Worm (Caenorhabditis elegans) whole organism, midembryonic: ENCODE data around the gene F35E12.10.
A peak's percentile ranks its signal among the peaks of the same experiment; 100 is the strongest.

ENCODE experiments used
- T22C8.4 ChIP-seq: fragments of 200-800 bp; sonication (Bioruptor generic); IDR thresholded peaks from 2 replicates; pipeline ENCODE4 v1.3.6; 2022; ENCODE audit warnings: missing genetic modification characterization, missing compliant biosample characterization
- cog-1 ChIP-seq: sonication (generic microtip); optimal IDR thresholded peaks from 2 replicates; lab custom pipeline; 2016; ENCODE audit warnings: missing genetic modification characterization, missing compliant biosample characterization
- flt-1 ChIP-seq: fragments of 200-800 bp; sonication (Bioruptor generic); IDR thresholded peaks from 2 replicates; pipeline ENCODE4 v1.3.6; 2022; ENCODE audit warnings: missing genetic modification characterization, missing compliant biosample characterization
- klf-2 ChIP-seq: fragments of 200-800 bp; sonication (Bioruptor generic); conservative IDR thresholded peaks from 2 replicates; pipeline ENCODE4 v1.3.6; 2022; ENCODE audit warnings: missing genetic modification reagents, missing genetic modification characterization, missing compliant biosample characterization
- med-1 ChIP-seq: sonication (generic microtip); optimal IDR thresholded peaks from 2 replicates; lab custom pipeline; 2017; ENCODE audit warnings: missing genetic modification characterization, mild to moderate bottlenecking, missing compliant biosample characterization, antibody characterized with exemption, missing genetic modification reagents; ENCODE audit not compliant: insufficient read depth
- ref-1 ChIP-seq: fragments of 200-800 bp; sonication (Bioruptor generic); conservative IDR thresholded peaks from 2 replicates; pipeline ENCODE4 v1.3.6; 2022; ENCODE audit warnings: missing genetic modification reagents, missing genetic modification characterization, missing compliant biosample characterization
- tab-1 ChIP-seq: fragments of 200-800 bp; sonication (Bioruptor generic); IDR thresholded peaks from 2 replicates; pipeline ENCODE4 v1.3.6; 2022; ENCODE audit warnings: missing genetic modification characterization, missing compliant biosample characterization
- ztf-23 ChIP-seq: fragments of 200-800 bp; sonication (Bioruptor generic); IDR thresholded peaks from 2 replicates; pipeline ENCODE4 v1.3.6; 2022; ENCODE audit warnings: missing genetic modification reagents, missing genetic modification characterization, missing compliant biosample characterization
- ztf-29 ChIP-seq: fragments of 200-800 bp; sonication (Bioruptor generic); IDR thresholded peaks from 2 replicates; pipeline ENCODE4 v1.3.6; 2022; ENCODE audit warnings: missing genetic modification reagents, missing genetic modification characterization, missing compliant biosample characterization

F35E12.10 gene

ce11 chrV:13748658-13749057 is at the start of gene F35E12.10:
Gene F35E12.10 (minus strand): TSS chrV:13748758.
- no peak for TF ChIP-seq T22C8.4
- no peak for TF ChIP-seq ztf-29 (GFP tag; lab: Robert Waterston, UW)
- no peak for TF ChIP-seq med-1 (GFP tag; lab: Kevin White, UChicago)
- no peak for TF ChIP-seq cog-1 (tag; lab: Kevin White, UChicago)
- TF ChIP-seq klf-2 = no peak
- no peak for TF ChIP-seq flt-1 (GFP tag; lab: Robert Waterston, UW)

DNA sequence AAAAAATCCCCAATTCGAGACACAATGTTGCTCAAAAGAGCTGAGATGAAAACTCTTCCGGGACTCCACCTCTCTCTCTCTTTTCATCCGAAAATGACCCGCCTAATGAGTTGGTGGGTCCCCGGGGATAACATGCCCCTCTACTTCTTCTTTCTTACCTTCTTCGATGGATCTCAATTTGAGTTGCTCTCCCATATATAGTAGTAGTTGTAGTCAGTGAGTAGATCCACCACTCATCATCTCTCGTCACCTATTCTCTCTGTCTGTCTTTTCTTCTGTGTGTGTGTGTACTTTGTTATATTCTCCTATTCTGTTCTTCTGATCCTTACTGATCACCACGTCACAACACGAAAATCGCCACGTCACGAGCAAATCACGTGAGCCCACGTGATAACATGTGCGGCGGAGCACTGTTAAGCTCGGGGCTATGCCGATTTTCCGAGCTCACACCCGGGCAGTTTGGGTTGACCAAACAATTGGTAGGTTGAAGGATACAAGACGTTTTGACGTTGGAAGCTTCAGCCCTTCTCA is 47.8 kb upstream of the F35E12.10 start, which contains the start of gene twk-32:
Gene twk-32 (plus strand): TSS at position 396 of the 531 bp plus-strand sequence.
- TF ChIP-seq ref-1 = no peak
- no peak for TF ChIP-seq ztf-29 (GFP tag; lab: Robert Waterston, UW)
- no peak for TF ChIP-seq flt-1 (GFP tag; lab: Robert Waterston, UW)
- TF ChIP-seq med-1 (GFP tag; lab: Kevin White, UChicago) = no peak
- no peak for TF ChIP-seq tab-1
- TF ChIP-seq T22C8.4 = no peak
- TF ChIP-seq klf-2 = no peak

ce11 chrV:13794046-13794445 is 45.5 kb upstream of the F35E12.10 start:
- no peak for TF ChIP-seq med-1 (GFP tag; lab: Kevin White, UChicago)
- TF ChIP-seq ref-1 = no peak
- TF ChIP-seq cog-1 (tag; lab: Kevin White, UChicago) = no peak
- TF ChIP-seq klf-2 = no peak
- no peak for TF ChIP-seq ztf-23 (GFP tag; lab: Robert Waterston, UW)
- no peak for TF ChIP-seq tab-1
- no peak for TF ChIP-seq ztf-29 (GFP tag; lab: Robert Waterston, UW)
- no peak for TF ChIP-seq flt-1 (GFP tag; lab: Robert Waterston, UW)
- no peak for TF ChIP-seq T22C8.4

- no peak for TF ChIP-seq flt-1 (GFP tag; lab: Robert Waterston, UW)
- no peak for TF ChIP-seq med-1 (GFP tag; lab: Kevin White, UChicago)
- TF ChIP-seq cog-1 (tag; lab: Kevin White, UChicago) = no peak
- no peak for TF ChIP-seq ztf-29 (GFP tag; lab: Robert Waterston, UW)
- no peak for TF ChIP-seq ztf-23 (GFP tag; lab: Robert Waterston, UW)
- TF ChIP-seq T22C8.4 = no peak
- TF ChIP-seq klf-2 = no peak
- no peak for TF ChIP-seq ref-1
- TF ChIP-seq tab-1 = no peak
These were observed 42.0 kb upstream of the F35E12.10 start for ce11 chrV:13790557-13790956.

ce11 chrV:13790117-13790516 is 41.6 kb upstream of the F35E12.10 start:
- no peak for TF ChIP-seq T22C8.4
- TF ChIP-seq ref-1 = no peak
- no peak for TF ChIP-seq med-1 (GFP tag; lab: Kevin White, UChicago)
- TF ChIP-seq tab-1 = no peak
- no peak for TF ChIP-seq cog-1 (tag; lab: Kevin White, UChicago)
- no peak for TF ChIP-seq klf-2
- TF ChIP-seq ztf-23 (GFP tag; lab: Robert Waterston, UW) = no peak

DNA sequence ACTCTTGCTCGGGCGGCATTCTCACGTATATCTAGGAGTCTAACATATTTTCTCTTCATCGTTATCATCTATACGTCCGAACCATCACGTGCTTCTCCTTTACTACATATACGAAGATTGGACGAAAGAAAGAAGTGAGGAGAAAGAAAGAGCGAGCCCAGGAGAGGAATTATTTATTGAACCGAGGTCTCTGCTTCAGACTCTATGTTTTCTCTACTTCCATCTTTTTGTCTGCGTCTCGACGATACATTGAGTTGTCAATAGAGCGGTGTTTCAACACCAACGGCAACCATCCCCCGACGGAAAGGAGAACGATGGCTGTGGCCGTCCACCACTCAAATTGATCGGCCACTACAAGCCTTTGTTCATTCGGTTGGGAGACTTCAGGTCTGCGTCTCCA is 40.8 kb upstream of the F35E12.10 start:
- TF ChIP-seq med-1 (GFP tag; lab: Kevin White, UChicago) (no peak), klf-2 (no peak), cog-1 (tag; lab: Kevin White, UChicago) (peak; percentile 82), ref-1 (no peak), ztf-23 (GFP tag; lab: Robert Waterston, UW) (0 out of 2 replicates have a peak, but pooled peaks have one; percentile 26), flt-1 (GFP tag; lab: Robert Waterston, UW) (peak; percentile 73), T22C8.4 (peak; percentile 55; the same call in 1 of the 2 replicates)

ce11 chrV:13787948-13788681 is 39.6 kb upstream of the F35E12.10 start:
- TF ChIP-seq flt-1 (GFP tag; lab: Robert Waterston, UW) (no peak), tab-1 (no peak), klf-2 (no peak), ztf-23 (GFP tag; lab: Robert Waterston, UW) (no peak), ref-1 (no peak), med-1 (GFP tag; lab: Kevin White, UChicago) (no peak), ztf-29 (GFP tag; lab: Robert Waterston, UW) (no peak), cog-1 (tag; lab: Kevin White, UChicago) (no peak), T22C8.4 (no peak)

ce11 chrV:13787225-13787898 is 38.8 kb upstream of the F35E12.10 start, which contains the start of the genes F53C11.4 and F53C11.5:
Gene F53C11.4 (minus strand): TSS chrV:13787352.
Gene F53C11.5 (plus strand): TSS chrV:13787549.
- TF ChIP-seq flt-1 (GFP tag; lab: Robert Waterston, UW) (no peak), ztf-23 (GFP tag; lab: Robert Waterston, UW) (no peak), tab-1 (no peak), T22C8.4 (no peak), ref-1 (no peak), med-1 (GFP tag; lab: Kevin White, UChicago) (no peak), klf-2 (no peak), ztf-29 (GFP tag; lab: Robert Waterston, UW) (no peak), cog-1 (tag; lab: Kevin White, UChicago) (no peak)

ce11 chrV:13785767-13786166 is 37.2 kb upstream of the F35E12.10 start:
- TF ChIP-seq klf-2 = no peak
- TF ChIP-seq cog-1 (tag; lab: Kevin White, UChicago) = no peak
- TF ChIP-seq ztf-29 (GFP tag; lab: Robert Waterston, UW) = no peak
- no peak for TF ChIP-seq tab-1
- TF ChIP-seq med-1 (GFP tag; lab: Kevin White, UChicago) = no peak
- no peak for TF ChIP-seq ref-1
